Fruit fly (Drosophila melanogaster) Kc167 (cell line): ENCODE data around the gene CG13893.

Experiments used
- Myc ChIP-seq: fragments of >200 bp; optimal IDR thresholded peaks from 2 replicates; lab custom pipeline; 2017; ENCODE audit warnings: missing external identifiers
- Sin3A ChIP-seq: fragments of >200 bp; optimal IDR thresholded peaks from 2 replicates; lab custom pipeline; 2018; ENCODE audit warnings: missing external identifiers
- h ChIP-seq: fragments of >200 bp; optimal IDR thresholded peaks from 3 replicates; lab custom pipeline; 2018; ENCODE audit warnings: missing external identifiers
- psq ChIP-seq: fragments of >200 bp; optimal IDR thresholded peaks from 2 replicates; lab custom pipeline; 2017; ENCODE audit warnings: missing external identifiers

DNA sequence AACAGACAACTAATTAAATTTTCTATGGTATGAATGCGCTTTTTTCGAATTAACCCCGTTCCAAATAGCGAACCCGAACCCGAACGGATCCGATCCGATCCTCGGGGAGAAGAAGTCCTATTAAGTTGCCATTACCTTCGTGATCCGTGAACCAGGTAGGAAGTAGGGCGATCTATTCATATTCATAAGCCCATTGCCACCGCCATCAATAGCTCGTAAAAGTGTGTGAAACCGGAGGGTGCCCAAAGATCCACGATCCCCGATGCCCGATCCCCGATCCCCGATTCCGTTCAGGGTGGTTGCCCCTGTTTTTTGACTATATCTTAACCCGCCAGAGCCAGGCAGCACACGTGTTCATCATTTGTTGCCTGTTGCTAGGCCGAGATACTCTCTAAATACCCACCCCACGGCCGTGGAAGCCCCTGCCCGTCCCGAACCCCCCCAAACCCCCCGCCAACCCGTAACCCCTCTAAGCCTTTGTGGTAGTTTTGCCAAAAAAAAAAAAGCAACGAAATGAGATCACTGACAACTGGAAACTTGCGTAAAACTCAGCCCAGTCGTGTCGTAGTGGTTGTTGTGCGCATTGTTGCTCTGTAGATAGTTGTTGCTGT is 41.7 kb upstream of the CG13893 start:
- TF ChIP-seq Myc, result no peak
- no peak for TF ChIP-seq psq (lab: Kevin White, UChicago)
- no peak for TF ChIP-seq h (lab: Kevin White, UChicago)
- no peak for TF ChIP-seq Sin3A (lab: Kevin White, UChicago)
